Fruit fly (Drosophila melanogaster) whole organism, embryonic: Measurements from ENCODE around the gene grsm.

Source experiments
- B-H1 ChIP-seq: fragments of 200-800 bp; sonication (Bioruptor generic); IDR thresholded peaks from 3 replicates; pipeline ENCODE4 v1.3.6; 2022; ENCODE audit warnings: missing biosample characterization, missing genetic modification characterization
- B-H2 ChIP-seq: fragments of 200-800 bp; sonication (Bioruptor generic); optimal IDR thresholded peaks from 2 replicates; lab custom pipeline; 2018; ENCODE audit warnings: missing biosample characterization, mild to moderate bottlenecking, missing genetic modification characterization
- BEAF-32 ChIP-seq: fragments of 200-800 bp; sonication (Bioruptor generic); optimal IDR thresholded peaks from 3 replicates; lab custom pipeline; 2017; ENCODE audit warnings: missing biosample characterization, missing genetic modification characterization, mild to moderate bottlenecking, moderate library complexity, missing genetic modification reagents
- CG10565 ChIP-seq: fragments of 200-800 bp; sonication (Bioruptor generic); optimal IDR thresholded peaks from 3 replicates; lab custom pipeline; 2016; ENCODE audit warnings: missing biosample characterization, mild to moderate bottlenecking, missing genetic modification characterization
- CG11093 ChIP-seq: fragments of 200-800 bp; sonication (Bioruptor generic); IDR thresholded peaks from 3 replicates; pipeline ENCODE4 v1.3.6; 2022; ENCODE audit warnings: missing biosample characterization, missing genetic modification characterization
- CG11723 ChIP-seq: fragments of 200-800 bp; sonication (Bioruptor generic); optimal IDR thresholded peaks from 2 replicates; lab custom pipeline; 2017; ENCODE audit warnings: missing biosample characterization, mild to moderate bottlenecking, missing genetic modification characterization
- CG12942 ChIP-seq: fragments of 200-800 bp; sonication (Bioruptor generic); optimal IDR thresholded peaks from 3 replicates; lab custom pipeline; 2016; ENCODE audit warnings: missing biosample characterization, missing genetic modification characterization
- CG1529 ChIP-seq: fragments of 200-800 bp; sonication (Bioruptor generic); optimal IDR thresholded peaks from 3 replicates; lab custom pipeline; 2018; ENCODE audit warnings: missing biosample characterization, missing genetic modification characterization
- CG1602 ChIP-seq: fragments of 200-800 bp; sonication (Bioruptor generic); optimal IDR thresholded peaks from 3 replicates; lab custom pipeline; 2016; ENCODE audit warnings: missing biosample characterization, missing genetic modification characterization
- CG16779 ChIP-seq: fragments of 200-800 bp; sonication (Bioruptor generic); IDR thresholded peaks from 2 replicates; pipeline ENCODE4 v1.3.6; 2022; ENCODE audit warnings: missing biosample characterization, missing genetic modification characterization
- CG18262 ChIP-seq: fragments of 200-800 bp; optimal IDR thresholded peaks from 3 replicates; lab custom pipeline; 2019; ENCODE audit warnings: missing biosample characterization, mild to moderate bottlenecking, missing genetic modification characterization, moderate library complexity
- CG18619 ChIP-seq: fragments of 200-800 bp; sonication (Bioruptor generic); optimal IDR thresholded peaks from 3 replicates; lab custom pipeline; 2017; ENCODE audit warnings: missing biosample characterization, mild to moderate bottlenecking, missing genetic modification characterization
- CG32532 ChIP-seq: fragments of 200-800 bp; sonication (Bioruptor generic); IDR thresholded peaks from 2 replicates; pipeline ENCODE4 v1.3.6; 2022; ENCODE audit warnings: missing biosample characterization, missing genetic modification characterization
- CG34224 ChIP-seq: fragments of 200-800 bp; sonication (Bioruptor generic); IDR thresholded peaks from 3 replicates; pipeline ENCODE4 v1.3.6; 2022; ENCODE audit warnings: missing biosample characterization, missing genetic modification characterization; ENCODE audit not compliant: partially characterized antibody
- CG4282 ChIP-seq: fragments of 200-800 bp; sonication (Bioruptor generic); optimal IDR thresholded peaks from 2 replicates; lab custom pipeline; 2016; ENCODE audit warnings: missing biosample characterization, missing genetic modification characterization
- CG4328 ChIP-seq: fragments of 200-800 bp; sonication (Bioruptor generic); optimal IDR thresholded peaks from 3 replicates; lab custom pipeline; 2017; ENCODE audit warnings: missing biosample characterization, missing genetic modification reagents, missing genetic modification characterization
- CG43689 ChIP-seq: fragments of 200-800 bp; sonication (Bioruptor generic); IDR thresholded peaks from 2 replicates; pipeline ENCODE4 v1.3.6; 2022; ENCODE audit warnings: missing biosample characterization, missing genetic modification characterization
- CG7372 ChIP-seq: fragments of 200-800 bp; sonication (Bioruptor generic); IDR thresholded peaks from 2 replicates; pipeline ENCODE4 v1.3.6; 2022; ENCODE audit warnings: missing biosample characterization, missing genetic modification characterization
- CG8765 ChIP-seq: fragments of 200-800 bp; sonication (Bioruptor generic); IDR thresholded peaks from 2 replicates; pipeline ENCODE4 v1.3.6; 2022; ENCODE audit warnings: missing biosample characterization, missing genetic modification characterization
- CG9215 ChIP-seq: fragments of 200-800 bp; sonication (Bioruptor generic); IDR thresholded peaks from 2 replicates; pipeline ENCODE4 v1.3.6; 2022; ENCODE audit warnings: missing biosample characterization, missing genetic modification characterization
- CG9817 ChIP-seq: fragments of 200-800 bp; sonication (Bioruptor generic); optimal IDR thresholded peaks from 2 replicates; lab custom pipeline; 2018; ENCODE audit warnings: missing biosample characterization, mild to moderate bottlenecking, missing genetic modification characterization, moderate library complexity
- Deaf1 ChIP-seq: fragments of 200-800 bp; optimal IDR thresholded peaks from 3 replicates; lab custom pipeline; 2019; ENCODE audit warnings: missing biosample characterization, mild to moderate bottlenecking, missing genetic modification characterization, moderate library complexity
- Dek ChIP-seq: fragments of 200-800 bp; sonication (Bioruptor generic); optimal IDR thresholded peaks from 3 replicates; lab custom pipeline; 2019; ENCODE audit warnings: missing biosample characterization, mild to moderate bottlenecking, missing genetic modification characterization, moderate library complexity
- Fer1 ChIP-seq: fragments of 200-800 bp; sonication (Bioruptor generic); optimal IDR thresholded peaks from 2 replicates; lab custom pipeline; 2017; ENCODE audit warnings: missing biosample characterization, mild to moderate bottlenecking, missing genetic modification characterization
- GATAe ChIP-seq: fragments of 200-800 bp; sonication (Bioruptor generic); conservative IDR thresholded peaks from 2 replicates; pipeline ENCODE4 v1.3.6; 2022; ENCODE audit warnings: missing biosample characterization, missing genetic modification characterization
- MESR4 ChIP-seq: fragments of 200-800 bp; sonication (Bioruptor generic); optimal IDR thresholded peaks from 2 replicates; lab custom pipeline; 2018; ENCODE audit warnings: missing biosample characterization, mild to moderate bottlenecking, missing genetic modification characterization, moderate library complexity
- Nf-YA ChIP-seq: fragments of 200-800 bp; sonication (Bioruptor generic); IDR thresholded peaks from 2 replicates; pipeline ENCODE4 v1.3.6; 2022; ENCODE audit warnings: missing biosample characterization, missing genetic modification characterization
- Sry-δ ChIP-seq: fragments of 200-800 bp; sonication (Bioruptor generic); optimal IDR thresholded peaks from 2 replicates; lab custom pipeline; 2016; ENCODE audit warnings: missing biosample characterization, missing genetic modification characterization
- ac ChIP-seq: fragments of 200-800 bp; sonication (Bioruptor generic); optimal IDR thresholded peaks from 3 replicates; lab custom pipeline; 2017; ENCODE audit warnings: missing biosample characterization, mild to moderate bottlenecking, missing genetic modification characterization
- amos ChIP-seq: fragments of 200-800 bp; sonication (Bioruptor generic); IDR thresholded peaks from 2 replicates; pipeline ENCODE4 v1.3.6; 2022; ENCODE audit warnings: missing biosample characterization, missing genetic modification characterization; ENCODE audit not compliant: partially characterized antibody
- ap ChIP-seq: fragments of 200-800 bp; sonication (Bioruptor generic); IDR thresholded peaks from 2 replicates; pipeline ENCODE4 v1.3.6; 2022; ENCODE audit warnings: missing biosample characterization, missing genetic modification characterization
- caup ChIP-seq: fragments of 200-800 bp; sonication (Bioruptor generic); optimal IDR thresholded peaks from 3 replicates; lab custom pipeline; 2017; ENCODE audit warnings: missing biosample characterization, mild to moderate bottlenecking, missing genetic modification characterization, moderate library complexity; ENCODE audit not compliant: severe bottlenecking
- chm ChIP-seq: fragments of 200-800 bp; sonication (Bioruptor generic); IDR thresholded peaks from 2 replicates; pipeline ENCODE4 v1.3.6; 2022; ENCODE audit warnings: missing biosample characterization, missing genetic modification characterization
- dimm ChIP-seq: fragments of 200-800 bp; sonication (Bioruptor generic); IDR thresholded peaks from 2 replicates; pipeline ENCODE4 v1.3.6; 2022; ENCODE audit warnings: missing biosample characterization, missing genetic modification characterization
- disco-r ChIP-seq: fragments of 200-800 bp; sonication (Bioruptor generic); optimal IDR thresholded peaks from 2 replicates; lab custom pipeline; 2016; ENCODE audit warnings: missing biosample characterization, missing genetic modification characterization
- gfzf ChIP-seq: fragments of 200-800 bp; sonication (Bioruptor generic); optimal IDR thresholded peaks from 2 replicates; lab custom pipeline; 2016; ENCODE audit warnings: missing biosample characterization, mild to moderate bottlenecking, missing genetic modification characterization, moderate library complexity
- hb ChIP-seq: fragments of 200-800 bp; sonication (Bioruptor generic); IDR thresholded peaks from 3 replicates; pipeline ENCODE4 v1.3.6; 2022; ENCODE audit warnings: missing biosample characterization, missing genetic modification characterization; ENCODE audit not compliant: partially characterized antibody
- nerfin-1 ChIP-seq: fragments of 200-800 bp; sonication (Bioruptor generic); optimal IDR thresholded peaks from 3 replicates; lab custom pipeline; 2019; ENCODE audit warnings: missing biosample characterization, mild to moderate bottlenecking, missing genetic modification characterization, moderate library complexity
- nom ChIP-seq: fragments of 200-800 bp; sonication (Bioruptor generic); optimal IDR thresholded peaks from 2 replicates; lab custom pipeline; 2017; ENCODE audit warnings: missing biosample characterization, missing genetic modification characterization, mild to moderate bottlenecking, moderate library complexity, missing genetic modification reagents
- p53 ChIP-seq: fragments of 200-800 bp; sonication (Bioruptor generic); optimal IDR thresholded peaks from 2 replicates; lab custom pipeline; 2016; ENCODE audit warnings: missing biosample characterization, missing genetic modification characterization
- pan ChIP-seq, 4 experiments: fragments of >200 bp in 3 of 4; fragments of 200-800 bp in 1 of 4; sonication (Bioruptor generic) in 1 of 4; optimal IDR thresholded peaks in 3 of 4; IDR thresholded peaks in 1 of 4; 2 replicates each; pipeline versions ENCODE4 v1.3.6 to Lab custom; 2017 to 2022; ENCODE audit warnings: missing biosample characterization in 2 of 4, missing genetic modification characterization in 2 of 4, mixed read lengths in 1 of 4
- psq ChIP-seq: fragments of 200-800 bp; sonication (Bioruptor generic); optimal IDR thresholded peaks from 2 replicates; lab custom pipeline; 2017; ENCODE audit warnings: missing biosample characterization, missing genetic modification characterization
- sens-2 ChIP-seq: fragments of 200-800 bp; sonication (Bioruptor generic); IDR thresholded peaks from 2 replicates; pipeline ENCODE4 v1.3.6; 2022; ENCODE audit warnings: missing biosample characterization, missing genetic modification characterization
- sug ChIP-seq: fragments of 200-800 bp; optimal IDR thresholded peaks from 2 replicates; lab custom pipeline; 2019; ENCODE audit warnings: missing biosample characterization, mild to moderate bottlenecking, missing genetic modification characterization, moderate library complexity
- tll ChIP-seq, 2 experiments: fragments of 200-800 bp in 1 of 2; fragments of >200 bp in 1 of 2; sonication (Bioruptor generic) in 1 of 2; optimal IDR thresholded peaks; 2 replicates each; lab custom pipeline; 2017 to 2019; ENCODE audit warnings: missing biosample characterization in 2 of 2, missing genetic modification characterization in 2 of 2, mild to moderate bottlenecking in 1 of 2, moderate library complexity in 1 of 2
- tup ChIP-seq: fragments of 200-800 bp; sonication (Bioruptor generic); optimal IDR thresholded peaks from 2 replicates; lab custom pipeline; 2016; ENCODE audit warnings: missing biosample characterization, mild to moderate bottlenecking, missing genetic modification characterization, moderate library complexity
- vfl ChIP-seq: fragments of 200-800 bp; sonication (Bioruptor generic); optimal IDR thresholded peaks from 2 replicates; lab custom pipeline; 2016; ENCODE audit warnings: missing biosample characterization, missing genetic modification characterization
- z ChIP-seq: fragments of 200-800 bp; sonication (Bioruptor generic); IDR thresholded peaks from 3 replicates; pipeline ENCODE4 v1.3.6; 2022; ENCODE audit warnings: missing biosample characterization, missing genetic modification characterization
- zfh1 ChIP-seq: fragments of 200-800 bp; sonication (Bioruptor generic); IDR thresholded peaks from 3 replicates; pipeline ENCODE4 v1.3.6; 2022; ENCODE audit warnings: missing biosample characterization, missing genetic modification characterization

grsm gene

dm6 chr3R:13012351-13012750 is 44.8 kb upstream of the grsm start (continued):
- TF ChIP-seq CG12942 (GFP tag; lab: Kevin White, UChicago), result peak; percentile 49
- TF ChIP-seq CG18262 (tag; lab: Kevin White, UChicago), result peak; percentile 40
- peak; percentile 75; the same call in 2 of the 3 replicates for TF ChIP-seq zfh1
- peak; percentile 54; the same call in 2 of the 3 replicates for TF ChIP-seq B-H1 (GFP tag; lab: Robert Waterston, UW)
- peak; percentile 50 for TF ChIP-seq Fer1 (GFP tag; lab: Kevin White, UChicago)
- peak; percentile 62 for TF ChIP-seq ap
- TF ChIP-seq CG34224 (GFP tag; lab: Robert Waterston, UW), result no peak
- TF ChIP-seq CG16779 (GFP tag; lab: Robert Waterston, UW), result peak; percentile 57; the same call in 1 of the 2 replicates
- peak; percentile 23; the same call in 1 of the 2 replicates for TF ChIP-seq CG9215 (GFP tag; lab: Robert Waterston, UW)
- peak; percentile 39 for TF ChIP-seq nerfin-1 (tag; lab: Kevin White, UChicago)
- TF ChIP-seq B-H2 (GFP tag; lab: Kevin White, UChicago), result no peak
- peak; percentile 49 for TF ChIP-seq CG11723 (GFP tag; lab: Kevin White, UChicago)
- TF ChIP-seq Sry-δ, result peak; percentile 30
- peak; percentile 18 for TF ChIP-seq CG4328 (GFP tag; lab: Kevin White, UChicago)
- TF ChIP-seq Dek (tag; lab: Kevin White, UChicago), result peak; percentile 0
- TF ChIP-seq CG9817 (tag; lab: Kevin White, UChicago), result peak; percentile 33
- no peak for TF ChIP-seq CG11093 (GFP tag; lab: Robert Waterston, UW)
- peak; percentile 51 for TF ChIP-seq CG4282 (GFP tag; lab: Kevin White, UChicago)
- peak; percentile 56 for TF ChIP-seq p53 (GFP tag; lab: Kevin White, UChicago)
- peak; percentile 7; the same call in 1 of the 2 replicates for TF ChIP-seq CG7372 (GFP tag; lab: Robert Waterston, UW)
- peak; percentile 50; the same call in 1 of the 2 replicates for TF ChIP-seq CG43689 (GFP tag; lab: Robert Waterston, UW)
- TF ChIP-seq tll (GFP tag; optimal IDR thresholded peaks at IDR 0.05; lab: Kevin White, UChicago), result peak in 1 of 2 experiments; percentile 55
- TF ChIP-seq chm (GFP tag; lab: Robert Waterston, UW), result peak; percentile 78
- TF ChIP-seq MESR4, result peak; percentile 32
- TF ChIP-seq CG10565 (GFP tag; lab: Kevin White, UChicago), result no peak
- no peak for TF ChIP-seq ac (GFP tag; lab: Kevin White, UChicago)
- TF ChIP-seq vfl, result peak; percentile 60
- TF ChIP-seq z (GFP tag; lab: Robert Waterston, UW), result no peak
- TF ChIP-seq Deaf1, result peak; percentile 26
- peak; percentile 26 for TF ChIP-seq CG1602 (GFP tag; lab: Kevin White, UChicago)
- TF ChIP-seq sens-2, result peak; percentile 39; the same call in 1 of the 2 replicates
- no peak for TF ChIP-seq hb (GFP tag; lab: Robert Waterston, UW)
- TF ChIP-seq CG8765 (GFP tag; lab: Robert Waterston, UW), result peak; percentile 60; the same call in 1 of the 2 replicates
- peak; percentile 1 for TF ChIP-seq sug (tag; lab: Kevin White, UChicago)
- no peak for TF ChIP-seq gfzf
- TF ChIP-seq CG18619 (GFP tag; lab: Kevin White, UChicago), result peak; percentile 66
- TF ChIP-seq psq (GFP tag; lab: Kevin White, UChicago), result no peak
- TF ChIP-seq CG1529, result no peak
- no peak for TF ChIP-seq amos (GFP tag; lab: Robert Waterston, UW)
- peak; percentile 75 for TF ChIP-seq nom
- peak; percentile 22 for TF ChIP-seq tup (GFP tag; lab: Kevin White, UChicago)
- no peak for TF ChIP-seq BEAF-32
- peak; percentile 68; the same call in 1 of the 2 replicates for TF ChIP-seq CG32532 (GFP tag; lab: Robert Waterston, UW)
- no peak for TF ChIP-seq pan (optimal IDR thresholded peaks at IDR 0.05; lab: Kevin White, UChicago)
- peak in 1 of 2 experiments; percentile 78 for TF ChIP-seq pan (GFP tag; optimal IDR thresholded peaks at IDR 0.05 in 1 of 2, IDR thresholded peaks at IDR 0.05 in 1 of 2)
- TF ChIP-seq Nf-YA, result 0 out of 2 replicates have a peak, but pooled peaks have one; percentile 27
- 0 out of 2 replicates have a peak, but pooled peaks have one; percentile 16 for TF ChIP-seq dimm (GFP tag; lab: Robert Waterston, UW)
- TF ChIP-seq GATAe (GFP tag; lab: Robert Waterston, UW), result no peak
- TF ChIP-seq disco-r (GFP tag; lab: Kevin White, UChicago), result peak; percentile 73
- peak; percentile 53 for TF ChIP-seq caup (GFP tag; lab: Kevin White, UChicago)
